Worm (Caenorhabditis elegans) whole organism, early embryonic: Measurements from ENCODE around the gene C53A5.16.
A peak's percentile ranks its signal among the peaks of the same experiment; 100 is the strongest.

Experiments
- B0310.2 ChIP-seq: sonication (generic microtip); optimal IDR thresholded peaks from 2 replicates; lab custom pipeline; 2016; ENCODE audit warnings: mild to moderate bottlenecking, missing genetic modification characterization, missing compliant biosample characterization
- F13C5.2 ChIP-seq: sonication (generic microtip); optimal IDR thresholded peaks from 2 replicates; lab custom pipeline; 2017; ENCODE audit warnings: mild to moderate bottlenecking, missing genetic modification characterization, inconsistent platforms, missing compliant biosample characterization
- aly-1 ChIP-seq: sonication (generic microtip); optimal IDR thresholded peaks from 2 replicates; lab custom pipeline; 2016; ENCODE audit warnings: missing genetic modification characterization, missing compliant biosample characterization
- ama-1 ChIP-seq: fragments of 150-350 bp; optimal IDR thresholded peaks from 2 replicates; lab custom pipeline; 2014
- ceh-13 ChIP-seq: fragments of 200-800 bp; sonication (Bioruptor generic); optimal IDR thresholded peaks from 2 replicates; lab custom pipeline; 2018; ENCODE audit warnings: mild to moderate bottlenecking, missing genetic modification characterization, missing compliant biosample characterization
- ceh-36 ChIP-seq: sonication (generic microtip); optimal IDR thresholded peaks from 2 replicates; lab custom pipeline; 2016; ENCODE audit warnings: missing genetic modification characterization, inconsistent platforms, missing compliant biosample characterization
- ets-7 ChIP-seq: sonication (generic microtip); optimal IDR thresholded peaks from 2 replicates; lab custom pipeline; 2016; ENCODE audit warnings: missing genotype, missing genetic modification characterization, missing compliant biosample characterization
- flt-1 ChIP-seq: fragments of 200-800 bp; sonication (Bioruptor generic); IDR thresholded peaks from 2 replicates; pipeline ENCODE4 v1.3.6; 2022; ENCODE audit warnings: missing genetic modification characterization, missing compliant biosample characterization
- hmbx-1 ChIP-seq: sonication (generic microtip); optimal IDR thresholded peaks from 2 replicates; lab custom pipeline; 2016; ENCODE audit warnings: mild to moderate bottlenecking, missing genetic modification characterization, missing compliant biosample characterization
- hmg-4 ChIP-seq: fragments of 200-800 bp; sonication (Bioruptor generic); optimal IDR thresholded peaks from 2 replicates; lab custom pipeline; 2018; ENCODE audit warnings: mild to moderate bottlenecking, missing genetic modification characterization, missing compliant biosample characterization
- hnd-1 ChIP-seq: sonication (generic microtip); optimal IDR thresholded peaks from 2 replicates; lab custom pipeline; 2016; ENCODE audit warnings: missing genetic modification characterization, missing compliant biosample characterization
- pes-1 ChIP-seq: fragments of 200-800 bp; sonication (Bioruptor generic); IDR thresholded peaks from 2 replicates; pipeline ENCODE4 v1.3.6; 2022; ENCODE audit warnings: missing genetic modification reagents, missing genetic modification characterization, missing compliant biosample characterization
- scrt-1 ChIP-seq: fragments of 200-800 bp; sonication (Bioruptor generic); IDR thresholded peaks from 2 replicates; pipeline ENCODE4 v1.3.6; 2022; ENCODE audit warnings: missing genetic modification characterization, missing compliant biosample characterization
- sea-1 ChIP-seq: fragments of 200-800 bp; sonication (Bioruptor generic); conservative IDR thresholded peaks from 2 replicates; pipeline ENCODE4 v1.3.6; 2022; ENCODE audit warnings: missing genetic modification characterization, missing compliant biosample characterization
- tbx-11 ChIP-seq: fragments of 200-800 bp; sonication (Bioruptor generic); IDR thresholded peaks from 2 replicates; pipeline ENCODE4 v1.3.6; 2022; ENCODE audit warnings: missing genetic modification characterization, missing compliant biosample characterization
- tbx-37 ChIP-seq: fragments of 200-800 bp; sonication (Bioruptor generic); conservative IDR thresholded peaks from 2 replicates; pipeline ENCODE4 v1.3.6; 2022; ENCODE audit warnings: missing genetic modification reagents, missing genetic modification characterization, missing compliant biosample characterization
- tra-4 ChIP-seq: sonication (generic microtip); optimal IDR thresholded peaks from 2 replicates; lab custom pipeline; 2017; ENCODE audit warnings: missing genetic modification characterization, missing compliant biosample characterization

The C53A5.16 gene

ce11 chrV:14508556-14508955 lies 13.9 kb downstream of the C53A5.16 start:
- TF ChIP-seq ets-7 (no peak), aly-1 (tag; lab: Kevin White, UChicago) (no peak), F13C5.2 (tag; lab: Kevin White, UChicago) (no peak), pes-1 (no peak), ama-1 (lab: Kevin White, UChicago) (no peak), hmg-4 (GFP tag; lab: Kevin White, UChicago) (no peak), ceh-36 (no peak), B0310.2 (tag; lab: Kevin White, UChicago) (no peak), sea-1 (GFP tag; lab: Robert Waterston, UW) (no peak), flt-1 (GFP tag; lab: Robert Waterston, UW) (no peak), hmbx-1 (tag; lab: Kevin White, UChicago) (no peak), ceh-13 (GFP tag; lab: Kevin White, UChicago) (no peak), hnd-1 (tag; lab: Kevin White, UChicago) (no peak), tbx-11 (no peak), tra-4 (no peak), scrt-1 (no peak), tbx-37 (no peak)

DNA sequence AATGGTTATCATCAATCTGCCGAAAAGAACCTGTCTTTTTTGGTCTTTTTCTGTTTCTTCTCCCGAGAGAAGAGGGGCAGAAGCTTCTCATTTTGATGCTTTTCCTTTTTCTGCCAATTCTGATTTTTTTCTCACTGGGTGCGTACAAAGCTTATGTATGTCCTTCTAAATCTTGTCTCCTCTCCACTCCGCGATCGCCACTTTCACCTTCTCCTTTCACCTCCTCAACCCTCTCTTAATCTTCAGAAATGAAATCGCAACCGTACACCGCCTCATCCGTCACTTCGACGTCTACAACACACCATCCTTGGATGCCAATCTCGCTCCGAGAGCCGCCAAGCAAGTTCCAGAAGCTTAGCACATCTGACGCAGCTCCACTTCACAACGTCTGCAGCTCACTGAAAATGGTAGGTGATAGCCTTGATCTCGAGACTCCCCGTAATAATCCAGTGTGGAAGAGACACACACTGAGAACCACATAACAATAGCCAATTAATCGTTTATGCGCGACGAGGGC lies 14.4 kb downstream of the C53A5.16 start, which contains the start of gene R02D5.1:
TSS of gene R02D5.1 (plus strand) at position 245 of the 517 bp plus-strand sequence.
- TF ChIP-seq ceh-36 (no peak), hmg-4 (GFP tag; lab: Kevin White, UChicago) (peak; percentile 21)

DNA sequence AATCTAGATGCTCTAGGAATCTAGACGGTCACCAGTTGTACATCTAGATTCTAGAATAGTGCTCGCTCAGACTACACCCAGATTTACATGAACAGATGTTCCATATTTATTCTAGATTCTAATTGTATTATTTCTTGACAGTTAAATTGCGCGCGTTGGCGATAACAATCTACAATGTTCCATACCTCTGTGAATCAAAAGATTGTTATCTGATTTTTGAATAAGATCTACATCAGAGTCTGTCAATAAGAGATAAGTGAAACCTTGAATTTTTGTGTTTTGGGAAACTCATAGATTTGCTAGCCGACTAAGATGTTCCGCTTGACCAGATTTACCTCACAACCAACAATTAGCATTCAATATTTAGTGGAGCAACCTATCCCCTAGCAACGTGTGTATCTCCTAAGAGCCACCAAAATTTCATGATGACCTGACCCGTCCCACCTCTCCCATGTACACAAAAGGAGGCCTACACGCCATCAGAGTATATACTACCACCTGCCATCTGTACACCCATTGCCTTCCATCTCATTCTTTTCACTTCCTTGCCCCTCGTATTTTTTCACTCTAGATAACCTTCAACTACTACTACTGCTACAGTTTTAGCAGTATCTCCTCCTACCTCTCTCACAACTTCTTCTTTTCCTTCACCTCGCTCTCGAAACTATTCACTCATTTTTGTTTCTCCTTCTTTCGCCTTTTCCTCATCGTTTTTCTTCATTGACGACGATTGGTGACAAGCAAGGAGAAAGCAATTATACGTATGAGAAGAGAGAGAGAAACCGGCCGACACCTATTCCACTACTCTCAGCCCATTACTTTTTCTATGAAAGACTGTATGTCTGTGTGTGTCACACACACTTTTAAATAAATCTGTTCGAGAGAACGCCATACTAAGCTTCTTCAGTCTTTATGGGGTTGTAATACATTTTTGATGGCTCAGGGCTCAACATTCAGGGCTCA lies 15.4 kb downstream of the C53A5.16 start:
- TF ChIP-seq F13C5.2 (tag; lab: Kevin White, UChicago) = no peak
- TF ChIP-seq sea-1 (GFP tag; lab: Robert Waterston, UW) = no peak
- TF ChIP-seq tra-4 = no peak

DNA sequence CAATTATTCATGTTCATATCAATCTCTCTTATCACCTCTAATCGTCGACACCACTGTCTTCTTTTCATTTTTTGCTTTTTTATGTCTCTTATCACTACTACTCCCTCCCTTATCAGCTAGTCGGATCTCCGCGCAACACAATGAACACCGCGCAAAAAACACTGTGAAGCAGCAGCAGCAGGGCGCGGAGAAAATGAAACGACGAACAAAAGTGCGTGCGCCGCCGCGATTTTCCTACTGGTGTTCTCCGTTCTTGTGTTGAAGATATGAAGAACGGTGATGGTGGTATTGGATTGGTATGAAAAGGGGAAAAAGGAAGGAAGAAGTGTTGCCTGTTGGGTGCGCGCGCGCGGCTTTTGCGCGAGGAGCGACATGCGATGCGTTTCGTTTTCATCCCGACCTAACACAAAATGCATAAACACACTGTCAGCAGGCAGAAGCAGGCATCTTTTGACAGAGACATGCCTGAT lies 16.6 kb downstream of the C53A5.16 start:
- TF ChIP-seq hmg-4 (GFP tag; lab: Kevin White, UChicago) = peak; percentile 68
- no peak for TF ChIP-seq aly-1 (tag; lab: Kevin White, UChicago)

ce11 chrV:14504774-14505173 lies 17.6 kb downstream of the C53A5.16 start:
- TF ChIP-seq hmbx-1 (tag; lab: Kevin White, UChicago) (no peak), tra-4 (no peak), scrt-1 (0 out of 2 replicates have a peak, but pooled peaks have one; percentile 49), B0310.2 (tag; lab: Kevin White, UChicago) (no peak), pes-1 (peak; percentile 29; the same call in 1 of the 2 replicates), F13C5.2 (tag; lab: Kevin White, UChicago) (no peak), sea-1 (GFP tag; lab: Robert Waterston, UW) (0 out of 2 replicates have a peak, but pooled peaks have one; percentile 45), hmg-4 (GFP tag; lab: Kevin White, UChicago) (peak; percentile 44), tbx-11 (no peak)

- TF ChIP-seq scrt-1 (no peak), ets-7 (no peak), hmbx-1 (tag; lab: Kevin White, UChicago) (no peak), sea-1 (GFP tag; lab: Robert Waterston, UW) (no peak), ama-1 (lab: Kevin White, UChicago) (no peak), aly-1 (tag; lab: Kevin White, UChicago) (no peak), B0310.2 (tag; lab: Kevin White, UChicago) (no peak), tbx-11 (no peak), pes-1 (no peak), hnd-1 (tag; lab: Kevin White, UChicago) (no peak), ceh-36 (no peak), tbx-37 (no peak), flt-1 (GFP tag; lab: Robert Waterston, UW) (no peak)
Observed at ce11 chrV:14504120-14504519, 18.3 kb downstream of the C53A5.16 start.

DNA sequence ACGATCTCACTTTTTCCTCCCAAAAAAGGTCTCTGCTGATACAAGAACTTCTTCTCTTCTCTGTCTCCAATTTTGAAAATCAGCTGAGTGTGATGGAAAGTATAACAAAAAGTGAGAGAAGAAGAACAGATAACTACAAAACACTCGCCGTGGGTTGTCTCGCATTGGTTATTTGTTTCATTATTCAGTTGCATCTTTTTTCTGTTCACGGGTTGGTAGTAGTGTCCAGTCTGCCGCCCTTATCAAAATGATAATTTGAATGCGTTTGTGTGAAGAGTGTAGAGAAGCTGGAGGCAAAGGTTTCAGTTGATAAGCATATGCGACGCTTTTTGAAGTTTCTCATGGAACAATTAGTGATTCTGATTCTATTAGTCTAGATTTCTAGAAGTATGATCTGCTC lies 19.3 kb downstream of the C53A5.16 start:
- no peak for TF ChIP-seq hmbx-1 (tag; lab: Kevin White, UChicago)

DNA sequence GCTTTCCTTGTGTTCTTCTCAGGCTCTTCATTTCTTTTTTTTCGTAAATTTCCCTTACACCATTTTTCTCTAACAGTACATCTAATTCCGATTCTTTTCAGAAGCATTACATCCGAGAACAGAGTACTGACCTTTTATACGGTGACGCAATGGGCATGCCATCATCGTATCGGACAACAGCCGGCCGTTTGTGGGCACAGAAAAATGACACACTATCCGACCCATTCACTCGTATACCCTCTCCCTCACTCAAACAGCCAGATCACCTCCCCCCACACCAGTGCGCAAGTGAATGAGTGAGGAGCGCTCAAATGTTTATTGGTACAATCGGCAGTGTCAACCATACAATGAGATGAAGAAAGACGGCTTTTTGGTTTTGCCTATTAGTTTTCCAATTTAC lies 21.3 kb downstream of the C53A5.16 start, which contains the start of gene R02D5.24:
TSS of gene R02D5.24 (plus strand) at position 205 of the 400 bp plus-strand sequence.
- TF ChIP-seq aly-1 (tag; lab: Kevin White, UChicago) = no peak
- TF ChIP-seq B0310.2 (tag; lab: Kevin White, UChicago) = peak; percentile 1
- TF ChIP-seq hmg-4 (GFP tag; lab: Kevin White, UChicago) = peak; percentile 70
- peak; percentile 28; the same call in 1 of the 2 replicates for TF ChIP-seq flt-1 (GFP tag; lab: Robert Waterston, UW)
- TF ChIP-seq F13C5.2 (tag; lab: Kevin White, UChicago) = no peak
- no peak for TF ChIP-seq tra-4
- TF ChIP-seq sea-1 (GFP tag; lab: Robert Waterston, UW) = no peak
